Worm (Caenorhabditis elegans) whole organism, L3 larva: Measurements from ENCODE around the gene BE10.3.

Source experiments
- R02D3.7 ChIP-seq: fragments of 150-350 bp; optimal IDR thresholded peaks from 2 replicates; lab custom pipeline; 2014; ENCODE audit warnings: missing biosample characterization, missing genetic modification characterization
- ZK546.5 ChIP-seq: sonication (generic microtip); optimal IDR thresholded peaks from 2 replicates; lab custom pipeline; 2017; ENCODE audit warnings: missing biosample characterization, missing genetic modification characterization
- aly-2 ChIP-seq: fragments of 150-350 bp; optimal IDR thresholded peaks from 2 replicates; lab custom pipeline; 2014; ENCODE audit warnings: missing biosample characterization, missing genetic modification characterization
- ama-1 ChIP-seq: fragments of 150-350 bp; optimal IDR thresholded peaks from 2 replicates; lab custom pipeline; 2018
- ceh-16 ChIP-seq: sonication (generic microtip); optimal IDR thresholded peaks from 2 replicates; lab custom pipeline; 2017; ENCODE audit warnings: missing biosample characterization, missing genetic modification characterization
- ceh-28 ChIP-seq: fragments of 150-350 bp; optimal IDR thresholded peaks from 2 replicates; lab custom pipeline; 2014; ENCODE audit warnings: missing biosample characterization, missing genetic modification reagents, missing genetic modification characterization
- ceh-82 ChIP-seq: fragments of 150-350 bp; optimal IDR thresholded peaks from 2 replicates; lab custom pipeline; 2014; ENCODE audit warnings: missing biosample characterization, missing genetic modification characterization
- ceh-9 ChIP-seq: sonication (generic microtip); optimal IDR thresholded peaks from 2 replicates; lab custom pipeline; 2018; ENCODE audit warnings: missing biosample characterization, missing genetic modification characterization
- daf-12 ChIP-seq: fragments of 150-350 bp; optimal IDR thresholded peaks from 2 replicates; lab custom pipeline; 2014; ENCODE audit warnings: missing biosample characterization, missing genetic modification reagents, missing genetic modification characterization
- egl-27 ChIP-seq: sonication (generic microtip); optimal IDR thresholded peaks from 4 replicates; lab custom pipeline; 2017; ENCODE audit warnings: missing biosample characterization, missing genetic modification reagents, missing genetic modification characterization
- fos-1 ChIP-seq: fragments of 150-350 bp; optimal IDR thresholded peaks from 2 replicates; lab custom pipeline; 2014; ENCODE audit warnings: missing biosample characterization, missing genetic modification characterization
- hmg-11 ChIP-seq: sonication (generic microtip); optimal IDR thresholded peaks from 2 replicates; lab custom pipeline; 2016; ENCODE audit warnings: missing genetic modification characterization, missing compliant biosample characterization
- jun-1 ChIP-seq: fragments of 150-350 bp; optimal IDR thresholded peaks from 2 replicates; lab custom pipeline; 2014; ENCODE audit warnings: missing biosample characterization, missing genetic modification reagents, missing genetic modification characterization
- lin-15B ChIP-seq: fragments of 150-350 bp; optimal IDR thresholded peaks from 2 replicates; lab custom pipeline; 2014; ENCODE audit warnings: missing biosample characterization, missing genetic modification characterization
- lin-39 ChIP-seq: fragments of 150-350 bp; optimal IDR thresholded peaks from 2 replicates; lab custom pipeline; 2018; ENCODE audit warnings: missing biosample characterization, missing genetic modification reagents, missing genetic modification characterization
- mml-1 ChIP-seq: fragments of 150-350 bp; sonication (generic microtip); optimal IDR thresholded peaks from 3 replicates; lab custom pipeline; 2014; ENCODE audit warnings: missing biosample characterization, missing genetic modification characterization
- nfya-1 ChIP-seq: sonication (generic microtip); optimal IDR thresholded peaks from 2 replicates; lab custom pipeline; 2017; ENCODE audit warnings: missing genetic modification characterization, mild to moderate bottlenecking, missing compliant biosample characterization, antibody characterized with exemption, moderate library complexity; ENCODE audit not compliant: insufficient read depth
- nhr-12 ChIP-seq: fragments of 150-350 bp; optimal IDR thresholded peaks from 2 replicates; lab custom pipeline; 2014; ENCODE audit warnings: missing biosample characterization, missing genetic modification characterization
- nhr-237 ChIP-seq: fragments of 150-350 bp; optimal IDR thresholded peaks from 2 replicates; lab custom pipeline; 2014; ENCODE audit warnings: missing biosample characterization, missing genetic modification characterization
- nhr-28 ChIP-seq: fragments of 150-350 bp; optimal IDR thresholded peaks from 2 replicates; lab custom pipeline; 2014; ENCODE audit warnings: missing biosample characterization, missing genetic modification characterization
- nhr-43 ChIP-seq: sonication (generic microtip); optimal IDR thresholded peaks from 2 replicates; lab custom pipeline; 2016; ENCODE audit warnings: mild to moderate bottlenecking, missing genetic modification characterization, missing compliant biosample characterization; ENCODE audit not compliant: poor library complexity, severe bottlenecking
- nhr-76 ChIP-seq: fragments of 150-350 bp; sonication (generic microtip); optimal IDR thresholded peaks from 5 replicates; lab custom pipeline; 2014; ENCODE audit warnings: missing biosample characterization, missing genetic modification characterization
- nhr-77 ChIP-seq: fragments of 150-350 bp; optimal IDR thresholded peaks from 2 replicates; lab custom pipeline; 2014; ENCODE audit warnings: missing biosample characterization, missing genetic modification characterization
- pha-4 ChIP-seq: fragments of 150-350 bp; optimal IDR thresholded peaks from 2 replicates; lab custom pipeline; 2014; ENCODE audit warnings: missing biosample characterization, missing genetic modification reagents, missing genetic modification characterization
- pqm-1 ChIP-seq: fragments of 150-350 bp; optimal IDR thresholded peaks from 2 replicates; lab custom pipeline; 2017; ENCODE audit warnings: missing biosample characterization, missing genetic modification characterization, inconsistent platforms
- sea-2 ChIP-seq: fragments of 150-350 bp; sonication (generic microtip); optimal IDR thresholded peaks from 4 replicates; lab custom pipeline; 2014; ENCODE audit warnings: missing biosample characterization, missing genetic modification reagents, missing genetic modification characterization
- snpc-4 ChIP-seq: fragments of 150-350 bp; optimal IDR thresholded peaks from 2 replicates; lab custom pipeline; 2014; ENCODE audit warnings: missing biosample characterization, missing genetic modification characterization
- tbx-2 ChIP-seq: sonication (generic microtip); optimal IDR thresholded peaks from 2 replicates; lab custom pipeline; 2016; ENCODE audit warnings: mild to moderate bottlenecking, missing genetic modification characterization, missing compliant biosample characterization
- unc-39 ChIP-seq: sonication (generic microtip); optimal IDR thresholded peaks from 4 replicates; lab custom pipeline; 2017; ENCODE audit warnings: missing biosample characterization, missing genetic modification characterization
- unc-62 ChIP-seq: fragments of 150-350 bp; sonication (generic microtip); optimal IDR thresholded peaks from 4 replicates; lab custom pipeline; 2014; ENCODE audit warnings: missing biosample characterization, missing genetic modification reagents, missing genetic modification characterization
- ztf-11 ChIP-seq: fragments of 150-350 bp; optimal IDR thresholded peaks from 2 replicates; lab custom pipeline; 2014; ENCODE audit warnings: missing biosample characterization, missing genetic modification characterization
- ztf-4 ChIP-seq: fragments of 150-350 bp; optimal IDR thresholded peaks from 2 replicates; lab custom pipeline; 2014; ENCODE audit warnings: missing biosample characterization, missing genetic modification characterization

Gene BE10.3

ce11 chrIII:12806712-12807111 is 1.1 kb upstream of the BE10.3 start, which contains the start of gene BE10.5:
Gene BE10.5, minus strand, starts transcription at chrIII:12806812.
- TF ChIP-seq unc-62: no peak
- TF ChIP-seq tbx-2: no peak
- no peak for TF ChIP-seq jun-1 (tag; lab: Kevin White, UChicago)
- TF ChIP-seq ceh-82: no peak
- no peak for TF ChIP-seq nhr-76 (tag; lab: Kevin White, UChicago)
- TF ChIP-seq ama-1 (lab: Kevin White, UChicago): no peak
- no peak for TF ChIP-seq hmg-11 (tag; lab: Kevin White, UChicago)
- TF ChIP-seq unc-39 (tag; lab: Kevin White, UChicago): no peak
- TF ChIP-seq ceh-9 (tag; lab: Kevin White, UChicago): no peak
- no peak for TF ChIP-seq snpc-4 (tag; lab: Kevin White, UChicago)
- TF ChIP-seq egl-27 (tag; lab: Kevin White, UChicago): no peak
- TF ChIP-seq nhr-237 (tag; lab: Kevin White, UChicago): no peak
- no peak for TF ChIP-seq ZK546.5 (tag; lab: Kevin White, UChicago)
- no peak for TF ChIP-seq lin-15B (tag; lab: Kevin White, UChicago)
- no peak for TF ChIP-seq ztf-11 (tag; lab: Kevin White, UChicago)
- TF ChIP-seq nhr-43 (tag; lab: Kevin White, UChicago): no peak
- no peak for TF ChIP-seq daf-12 (tag; lab: Kevin White, UChicago)
- no peak for TF ChIP-seq pha-4 (tag; lab: Kevin White, UChicago)

ce11 chrIII:12813193-12813592 is 5.4 kb downstream of the BE10.3 start, which contains the start of gene BE10.4:
Gene BE10.4, plus strand, starts transcription at chrIII:12813493.
- TF ChIP-seq ceh-82 (no peak), ztf-11 (tag; lab: Kevin White, UChicago) (no peak), nhr-43 (tag; lab: Kevin White, UChicago) (no peak), fos-1 (tag; lab: Kevin White, UChicago) (no peak), mml-1 (no peak), hmg-11 (tag; lab: Kevin White, UChicago) (no peak), ceh-9 (tag; lab: Kevin White, UChicago) (no peak), nhr-237 (tag; lab: Kevin White, UChicago) (no peak), ceh-28 (tag; lab: Kevin White, UChicago) (no peak), aly-2 (tag; lab: Kevin White, UChicago) (no peak), sea-2 (GFP tag; lab: Kevin White, UChicago) (no peak), snpc-4 (tag; lab: Kevin White, UChicago) (no peak), nhr-12 (no peak), nhr-76 (tag; lab: Kevin White, UChicago) (no peak), nhr-77 (tag; lab: Kevin White, UChicago) (no peak), tbx-2 (no peak), nhr-28 (no peak), nfya-1 (tag; lab: Kevin White, UChicago) (no peak), unc-39 (tag; lab: Kevin White, UChicago) (no peak)

- peak; percentile 88 for TF ChIP-seq R02D3.7 (tag; lab: Kevin White, UChicago)
- no peak for TF ChIP-seq ztf-11 (tag; lab: Kevin White, UChicago)
- TF ChIP-seq pha-4 (tag; lab: Kevin White, UChicago): peak; percentile 62
- peak; percentile 46 for TF ChIP-seq lin-15B (tag; lab: Kevin White, UChicago)
- TF ChIP-seq lin-39: no peak
- peak; percentile 38 for TF ChIP-seq nfya-1 (tag; lab: Kevin White, UChicago)
- TF ChIP-seq pqm-1: no peak
- TF ChIP-seq hmg-11 (tag; lab: Kevin White, UChicago): peak; percentile 6
These were observed 10.4 kb downstream of the BE10.3 start, which contains the start of gene arx-5 for ce11 chrIII:12818050-12818738. Gene arx-5, minus strand, starts transcription at chrIII:12818100.

- no peak for TF ChIP-seq ztf-4
These were observed 11.3 kb downstream of the BE10.3 start for ce11 chrIII:12819148-12819547.

- TF ChIP-seq ceh-16 (tag; lab: Kevin White, UChicago) (no peak), unc-39 (tag; lab: Kevin White, UChicago) (no peak), lin-15B (tag; lab: Kevin White, UChicago) (no peak), nfya-1 (tag; lab: Kevin White, UChicago) (peak; percentile 8)
These were observed 12.1 kb downstream of the BE10.3 start, which contains the start of the genes Y37D8A.2 and Y37D8A.25 for ce11 chrIII:12819909-12820308. Gene Y37D8A.2, plus strand, starts transcription at chrIII:12820193. Gene Y37D8A.25, minus strand, starts transcription at chrIII:12820253.
